Worm (Caenorhabditis elegans) whole organism, young adult: Measurements from ENCODE around the gene mics-1.

Experiments
- B0336.3 ChIP-seq: fragments of 200-800 bp; sonication (Bioruptor generic); IDR thresholded peaks from 2 replicates; pipeline ENCODE4 v1.3.6; 2022; ENCODE audit warnings: missing genetic modification characterization, missing compliant biosample characterization
- C06A6.2 ChIP-seq: fragments of 200-800 bp; sonication (Bioruptor generic); conservative IDR thresholded peaks from 2 replicates; pipeline ENCODE4 v1.3.6; 2022; ENCODE audit warnings: missing genetic modification characterization, missing compliant biosample characterization
- D2030.7 ChIP-seq: fragments of 200-800 bp; sonication (Bioruptor generic); IDR thresholded peaks from 2 replicates; pipeline ENCODE4 v1.3.6; 2022; ENCODE audit warnings: missing genetic modification reagents, missing genetic modification characterization, missing compliant biosample characterization
- F22D6.2 ChIP-seq: sonication (generic microtip); optimal IDR thresholded peaks from 2 replicates; lab custom pipeline; 2016; ENCODE audit warnings: mild to moderate bottlenecking, missing genetic modification characterization, missing compliant biosample characterization
- F23B12.7 ChIP-seq: sonication (generic microtip); optimal IDR thresholded peaks from 2 replicates; lab custom pipeline; 2017; ENCODE audit warnings: missing genetic modification characterization, mild to moderate bottlenecking, missing compliant biosample characterization, antibody characterized with exemption, moderate library complexity; ENCODE audit not compliant: insufficient read depth
- K11D2.4 ChIP-seq: fragments of 200-800 bp; sonication (Bioruptor generic); IDR thresholded peaks from 2 replicates; pipeline ENCODE4 v1.3.6; 2022; ENCODE audit warnings: missing genetic modification reagents, missing genetic modification characterization, missing compliant biosample characterization
- K12H6.12 ChIP-seq: fragments of 200-800 bp; sonication (Bioruptor generic); optimal IDR thresholded peaks from 2 replicates; lab custom pipeline; 2018; ENCODE audit warnings: mild to moderate bottlenecking, missing genetic modification characterization, missing compliant biosample characterization
- T07F8.4 ChIP-seq: sonication (generic microtip); optimal IDR thresholded peaks from 2 replicates; lab custom pipeline; 2016; ENCODE audit warnings: mild to moderate bottlenecking, missing genetic modification characterization, moderate library complexity, missing compliant biosample characterization
- Y56A3A.18 ChIP-seq: fragments of 200-800 bp; sonication (Bioruptor generic); IDR thresholded peaks from 2 replicates; pipeline ENCODE4 v1.3.6; 2022; ENCODE audit warnings: missing genetic modification reagents, missing genetic modification characterization, missing compliant biosample characterization
- akir-1 ChIP-seq: fragments of 200-800 bp; sonication (Bioruptor generic); optimal IDR thresholded peaks from 2 replicates; lab custom pipeline; 2018; ENCODE audit warnings: mild to moderate bottlenecking, missing genetic modification characterization, moderate library complexity, missing compliant biosample characterization
- aptf-3 ChIP-seq: fragments of 200-800 bp; sonication (Bioruptor generic); IDR thresholded peaks from 2 replicates; pipeline ENCODE4 v1.3.6; 2022; ENCODE audit warnings: missing genetic modification characterization, missing compliant biosample characterization
- atf-7 ChIP-seq: sonication (generic microtip); optimal IDR thresholded peaks from 2 replicates; lab custom pipeline; 2017; ENCODE audit warnings: mild to moderate bottlenecking, missing genetic modification characterization, missing compliant biosample characterization
- athp-1 ChIP-seq: sonication (generic microtip); optimal IDR thresholded peaks from 2 replicates; lab custom pipeline; 2017; ENCODE audit warnings: mild to moderate bottlenecking, missing genetic modification characterization, missing compliant biosample characterization
- attf-6 ChIP-seq: fragments of 200-800 bp; sonication (Bioruptor generic); IDR thresholded peaks from 2 replicates; pipeline ENCODE4 v1.3.6; 2022; ENCODE audit warnings: missing genetic modification reagents, missing genetic modification characterization, missing compliant biosample characterization
- ceh-27 ChIP-seq: fragments of 200-800 bp; sonication (Bioruptor generic); optimal IDR thresholded peaks from 2 replicates; lab custom pipeline; 2018; ENCODE audit warnings: mild to moderate bottlenecking, missing genetic modification characterization, moderate library complexity, missing compliant biosample characterization
- die-1 ChIP-seq: sonication (generic microtip); optimal IDR thresholded peaks from 2 replicates; lab custom pipeline; 2016; ENCODE audit warnings: missing genotype, mild to moderate bottlenecking, missing genetic modification characterization, missing compliant biosample characterization
- dpff-1 ChIP-seq: sonication (generic microtip); optimal IDR thresholded peaks from 2 replicates; lab custom pipeline; 2017; ENCODE audit warnings: mild to moderate bottlenecking, missing genetic modification characterization, missing compliant biosample characterization
- dpl-1 ChIP-seq: fragments of 150-350 bp; optimal IDR thresholded peaks from 2 replicates; lab custom pipeline; 2014; ENCODE audit warnings: missing biosample characterization, missing genetic modification reagents, missing genetic modification characterization
- egl-18 ChIP-seq: fragments of 200-800 bp; sonication (Bioruptor generic); IDR thresholded peaks from 2 replicates; pipeline ENCODE4 v1.3.6; 2022; ENCODE audit warnings: missing genetic modification reagents, missing genetic modification characterization, missing compliant biosample characterization
- egrh-3 ChIP-seq: fragments of 200-800 bp; sonication (Bioruptor generic); IDR thresholded peaks from 2 replicates; pipeline ENCODE4 v1.3.6; 2022; ENCODE audit warnings: missing genetic modification reagents, missing genetic modification characterization, missing compliant biosample characterization
- ekl-4 ChIP-seq: fragments of 200-800 bp; sonication (Bioruptor generic); IDR thresholded peaks from 2 replicates; pipeline ENCODE4 v1.3.6; 2022; ENCODE audit warnings: missing genetic modification reagents, missing genetic modification characterization, missing compliant biosample characterization
- ets-4 ChIP-seq: fragments of 200-800 bp; sonication (Bioruptor generic); optimal IDR thresholded peaks from 2 replicates; lab custom pipeline; 2018; ENCODE audit warnings: mild to moderate bottlenecking, missing genetic modification characterization, missing compliant biosample characterization
- hmg-20 ChIP-seq: fragments of 200-800 bp; sonication (Bioruptor generic); IDR thresholded peaks from 2 replicates; pipeline ENCODE4 v1.3.6; 2022; ENCODE audit warnings: missing genetic modification reagents, missing genetic modification characterization, missing compliant biosample characterization
- hrde-1 ChIP-seq: sonication (generic microtip); optimal IDR thresholded peaks from 2 replicates; lab custom pipeline; 2016; ENCODE audit warnings: missing genetic modification characterization, mild to moderate bottlenecking, missing compliant biosample characterization, moderate library complexity, missing genotype, missing genetic modification reagents, borderline replicate concordance
- let-607 ChIP-seq, 2 experiments: fragments of 200-800 bp in 1 of 2; sonication (Bioruptor generic) in 1 of 2; sonication (generic microtip) in 1 of 2; optimal IDR thresholded peaks; 2 replicates each; lab custom pipeline; 2016 to 2018; ENCODE audit warnings: mild to moderate bottlenecking in 2 of 2, missing compliant biosample characterization in 2 of 2, missing genetic modification characterization in 2 of 2, moderate library complexity in 2 of 2, missing genotype in 1 of 2
- lin-26 ChIP-seq: fragments of 200-800 bp; sonication (Bioruptor generic); IDR thresholded peaks from 2 replicates; pipeline ENCODE4 v1.3.6; 2022; ENCODE audit warnings: missing genetic modification reagents, missing genetic modification characterization, missing compliant biosample characterization
- lin-35 ChIP-seq, 3 experiments: fragments of 150-350 bp in 2 of 3; sonication (generic microtip) in 1 of 3; optimal IDR thresholded peaks; 2 replicates each; lab custom pipeline; 2014 to 2018; ENCODE audit warnings: missing biosample characterization in 3 of 3, missing genetic modification characterization in 3 of 3, missing genetic modification reagents in 3 of 3
- lin-40 ChIP-seq: sonication (generic microtip); optimal IDR thresholded peaks from 2 replicates; lab custom pipeline; 2016; ENCODE audit warnings: missing genetic modification characterization, mild to moderate bottlenecking, missing compliant biosample characterization, missing genotype, missing genetic modification reagents
- mcd-1 ChIP-seq: fragments of 200-800 bp; sonication (Bioruptor generic); IDR thresholded peaks from 2 replicates; pipeline ENCODE4 v1.3.6; 2022; ENCODE audit warnings: missing genetic modification reagents, missing genetic modification characterization, missing compliant biosample characterization
- mxl-1 ChIP-seq: sonication (generic microtip); optimal IDR thresholded peaks from 2 replicates; lab custom pipeline; 2016; ENCODE audit warnings: missing genetic modification characterization, missing compliant biosample characterization
- nhr-179 ChIP-seq: sonication (generic microtip); optimal IDR thresholded peaks from 2 replicates; lab custom pipeline; 2016; ENCODE audit warnings: mild to moderate bottlenecking, missing genetic modification characterization, missing compliant biosample characterization
- nhr-80 ChIP-seq: sonication (generic microtip); optimal IDR thresholded peaks from 2 replicates; lab custom pipeline; 2016; ENCODE audit warnings: missing genetic modification characterization, missing compliant biosample characterization
- nhr-90 ChIP-seq: sonication (generic microtip); optimal IDR thresholded peaks from 2 replicates; lab custom pipeline; 2016; ENCODE audit warnings: missing genotype, mild to moderate bottlenecking, missing genetic modification characterization, missing compliant biosample characterization
- rec-8 ChIP-seq, 2 experiments: sonication (generic microtip); optimal IDR thresholded peaks; 2 replicates each; lab custom pipeline; 2016; ENCODE audit warnings: mild to moderate bottlenecking in 2 of 2, missing genetic modification characterization in 2 of 2, missing genetic modification reagents in 2 of 2, missing genotype in 2 of 2, missing biosample characterization in 1 of 2, missing compliant biosample characterization in 1 of 2, moderate library complexity in 1 of 2
- snpc-1.1 ChIP-seq: sonication (generic microtip); optimal IDR thresholded peaks from 2 replicates; lab custom pipeline; 2017; ENCODE audit warnings: missing genetic modification characterization, mild to moderate bottlenecking, missing compliant biosample characterization, antibody characterized with exemption, moderate library complexity, missing genotype, missing genetic modification reagents; ENCODE audit not compliant: insufficient read depth
- snpc-1.3 ChIP-seq: sonication (generic microtip); optimal IDR thresholded peaks from 2 replicates; lab custom pipeline; 2017; ENCODE audit warnings: missing genetic modification characterization, mild to moderate bottlenecking, missing compliant biosample characterization, antibody characterized with exemption, moderate library complexity, missing genotype, missing genetic modification reagents; ENCODE audit not compliant: insufficient read depth
- tbx-9 ChIP-seq: sonication (generic microtip); optimal IDR thresholded peaks from 2 replicates; lab custom pipeline; 2016; ENCODE audit warnings: borderline replicate concordance, missing genetic modification characterization, inconsistent platforms, missing compliant biosample characterization
- unc-62 ChIP-seq: fragments of 150-350 bp; optimal IDR thresholded peaks from 2 replicates; lab custom pipeline; 2014; ENCODE audit warnings: missing biosample characterization, missing genetic modification reagents, missing genetic modification characterization
- ztf-22 ChIP-seq: fragments of 200-800 bp; sonication (Bioruptor generic); optimal IDR thresholded peaks from 2 replicates; lab custom pipeline; 2018; ENCODE audit warnings: mild to moderate bottlenecking, missing genetic modification characterization, moderate library complexity, missing compliant biosample characterization
- ztf-3 ChIP-seq: fragments of 200-800 bp; sonication (Bioruptor generic); optimal IDR thresholded peaks from 2 replicates; lab custom pipeline; 2018; ENCODE audit warnings: mild to moderate bottlenecking, missing genetic modification characterization, missing compliant biosample characterization

mics-1 gene

ce11 chrV:10564830-10565365 lies 13.2 kb downstream of the mics-1 start, which contains the start of gene cat-4:
Gene cat-4, plus strand, starts transcription at chrV:10564880.
- TF ChIP-seq nhr-80 (peak; percentile 31), Y56A3A.18 (GFP tag; lab: Robert Waterston, UW) (no peak)

- TF ChIP-seq snpc-1.1 (tag; lab: Kevin White, UChicago), result no peak
- no peak for TF ChIP-seq athp-1 (tag; lab: Kevin White, UChicago)
- TF ChIP-seq D2030.7 (GFP tag; lab: Robert Waterston, UW), result no peak
- no peak for TF ChIP-seq attf-6 (GFP tag; lab: Robert Waterston, UW)
- TF ChIP-seq mcd-1 (GFP tag; lab: Robert Waterston, UW), result no peak
- TF ChIP-seq ekl-4, result no peak
These were observed 14.0 kb downstream of the mics-1 start for ce11 chrV:10564140-10564539.

ce11 chrV:10562817-10563216 lies 15.3 kb downstream of the mics-1 start:
- TF ChIP-seq C06A6.2 (no peak), nhr-80 (peak; percentile 60), lin-40 (tag; lab: Kevin White, UChicago) (no peak), atf-7 (peak; percentile 63), die-1 (tag; lab: Kevin White, UChicago) (no peak), tbx-9 (tag; lab: Kevin White, UChicago) (no peak)
- TF ChIP-seq, all 124 proteins: peak for 2

- TF ChIP-seq ekl-4 (no peak), ztf-22 (GFP tag; lab: Kevin White, UChicago) (peak; percentile 30), egrh-3 (GFP tag; lab: Robert Waterston, UW) (peak; percentile 52; the same call in 1 of the 2 replicates), ztf-3 (GFP tag; lab: Kevin White, UChicago) (no peak), ceh-27 (no peak), aptf-3 (GFP tag; lab: Robert Waterston, UW) (no peak), mxl-1 (tag; lab: Kevin White, UChicago) (no peak), F23B12.7 (tag; lab: Kevin White, UChicago) (no peak)
These were observed 16.5 kb downstream of the mics-1 start for ce11 chrV:10561632-10562031.

ce11 chrV:10560621-10561020 lies 17.5 kb downstream of the mics-1 start, which contains the start of gene col-152:
Gene col-152, plus strand, starts transcription at chrV:10560921.
- TF ChIP-seq hrde-1 (tag; lab: Kevin White, UChicago) (no peak), egl-18 (GFP tag; lab: Robert Waterston, UW) (no peak), rec-8 (tag; optimal IDR thresholded peaks at IDR 0.05; lab: Kevin White, UChicago) (no peak), K11D2.4 (no peak), dpff-1 (no peak), let-607 (tag; optimal IDR thresholded peaks at IDR 0.05; lab: Kevin White, UChicago) (no peak), snpc-1.3 (tag; lab: Kevin White, UChicago) (no peak), lin-35 (GFP tag; optimal IDR thresholded peaks at IDR 0.05; lab: Kevin White, UChicago) (no peak)

ce11 chrV:10557676-10558075 lies 20.4 kb downstream of the mics-1 start, which contains the start of gene best-14:
Gene best-14, plus strand, starts transcription at chrV:10557976.
- no peak for TF ChIP-seq hmg-20
- no peak for TF ChIP-seq dpl-1 (GFP tag; lab: Kevin White, UChicago)
- TF ChIP-seq F22D6.2 (tag; lab: Kevin White, UChicago), result no peak
- TF ChIP-seq unc-62 (GFP tag; lab: Kevin White, UChicago), result no peak
- no peak for TF ChIP-seq nhr-179 (tag; lab: Kevin White, UChicago)
- no peak for TF ChIP-seq ets-4 (GFP tag; lab: Kevin White, UChicago)
- no peak for TF ChIP-seq nhr-90
- TF ChIP-seq ekl-4, result no peak
- no peak for TF ChIP-seq T07F8.4 (tag; lab: Kevin White, UChicago)
- TF ChIP-seq akir-1 (GFP tag; lab: Kevin White, UChicago), result no peak
- no peak for TF ChIP-seq B0336.3
- TF ChIP-seq K12H6.12 (tag; lab: Kevin White, UChicago), result no peak
- TF ChIP-seq lin-26 (GFP tag; lab: Robert Waterston, UW), result no peak
